Fruit fly (Drosophila melanogaster) whole organism, adult: Measurements from ENCODE around the gene Irbp.

Experiments
- CG11617 ChIP-seq: fragments of 200-800 bp; sonication (Bioruptor generic); optimal IDR thresholded peaks from 2 replicates; lab custom pipeline; 2017; ENCODE audit warnings: mild to moderate bottlenecking, missing biosample characterization, missing genetic modification reagents, missing genetic modification characterization
- CG12768 ChIP-seq: fragments of 200-800 bp; sonication (Bioruptor generic); optimal IDR thresholded peaks from 2 replicates; lab custom pipeline; 2017; ENCODE audit warnings: missing biosample characterization, missing genetic modification characterization, mild to moderate bottlenecking, moderate library complexity, missing genetic modification reagents
- CG1620 ChIP-seq: fragments of 200-800 bp; sonication (Bioruptor generic); optimal IDR thresholded peaks from 2 replicates; lab custom pipeline; 2016; ENCODE audit warnings: missing biosample characterization, missing genetic modification characterization
- CG5204 ChIP-seq: fragments of 200-800 bp; sonication (Bioruptor generic); optimal IDR thresholded peaks from 2 replicates; lab custom pipeline; 2016; ENCODE audit warnings: missing biosample characterization, missing genetic modification characterization
- CG7101 ChIP-seq: fragments of 200-800 bp; sonication (Bioruptor generic); optimal IDR thresholded peaks from 2 replicates; lab custom pipeline; 2018; ENCODE audit warnings: missing biosample characterization, mild to moderate bottlenecking, missing genetic modification characterization, moderate library complexity
- Clk ChIP-seq: fragments of 200-800 bp; sonication (Bioruptor generic); optimal IDR thresholded peaks from 2 replicates; lab custom pipeline; 2017; ENCODE audit warnings: missing biosample characterization, missing genetic modification characterization
- ovo ChIP-seq: fragments of 200-800 bp; sonication (Bioruptor generic); optimal IDR thresholded peaks from 2 replicates; lab custom pipeline; 2016; ENCODE audit warnings: missing biosample characterization, missing genetic modification characterization
- pad ChIP-seq: fragments of 200-800 bp; sonication (Bioruptor generic); optimal IDR thresholded peaks from 3 replicates; lab custom pipeline; 2017; ENCODE audit warnings: missing biosample characterization, missing genetic modification characterization, mild to moderate bottlenecking, moderate library complexity, missing genetic modification reagents

DNA sequence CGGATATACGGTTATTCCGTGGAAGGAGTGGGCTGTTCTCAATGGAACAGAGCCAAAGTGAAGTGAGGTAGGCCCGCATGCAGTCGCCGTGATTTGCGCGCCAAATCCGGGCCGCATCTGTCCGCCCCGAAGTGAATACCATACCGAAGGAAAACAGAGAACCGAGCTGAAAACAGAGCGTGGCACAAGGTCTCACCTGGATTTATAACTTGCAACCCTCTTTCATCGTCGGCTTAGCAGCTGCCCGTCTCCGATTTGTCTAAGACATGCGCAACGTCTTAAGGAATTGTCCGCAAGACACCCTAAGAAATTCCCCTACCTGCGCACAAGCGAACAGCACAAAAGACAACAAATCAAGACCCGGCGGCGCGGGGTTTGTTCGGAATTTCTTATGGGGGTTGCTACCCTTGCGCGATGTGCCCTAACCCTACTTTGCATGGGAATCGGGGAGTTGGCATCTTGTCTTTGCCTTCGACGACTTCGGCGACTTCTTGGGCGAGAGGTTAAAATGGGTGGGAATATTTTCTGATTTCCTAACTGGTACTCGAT is 31.2 kb upstream of the Irbp start:
- TF ChIP-seq ovo (GFP tag; lab: Kevin White, UChicago) = no peak
- TF ChIP-seq CG1620 = no peak
- TF ChIP-seq CG5204 = no peak
- TF ChIP-seq Clk = no peak
- TF ChIP-seq CG11617 = no peak
- TF ChIP-seq CG12768 (GFP tag; lab: Kevin White, UChicago) = no peak
- no peak for TF ChIP-seq pad (GFP tag; lab: Kevin White, UChicago)
- no peak for TF ChIP-seq CG7101
